Fruit fly (Drosophila melanogaster) whole organism, embryonic: ENCODE data around the gene CG12589.
A peak's percentile ranks its signal among the peaks of the same experiment; 100 is the strongest.

Experiments
- CG10321 ChIP-seq: fragments of 200-800 bp; sonication (Bioruptor generic); IDR thresholded peaks from 2 replicates; pipeline ENCODE4 v1.3.6; 2022; ENCODE audit warnings: missing biosample characterization, missing genetic modification characterization
- CG12744 ChIP-seq: fragments of 200-800 bp; sonication (Bioruptor generic); optimal IDR thresholded peaks from 2 replicates; lab custom pipeline; 2016; ENCODE audit warnings: missing biosample characterization, missing genetic modification characterization
- CG15479 ChIP-seq: fragments of 200-800 bp; sonication (Bioruptor generic); optimal IDR thresholded peaks from 3 replicates; lab custom pipeline; 2019; ENCODE audit warnings: missing biosample characterization, mild to moderate bottlenecking, missing genetic modification characterization, moderate library complexity
- CG31365 ChIP-seq: fragments of 200-800 bp; sonication (Bioruptor generic); optimal IDR thresholded peaks from 2 replicates; lab custom pipeline; 2018; ENCODE audit warnings: missing biosample characterization, mild to moderate bottlenecking, missing genetic modification characterization
- CG3281 ChIP-seq: fragments of 200-800 bp; sonication (Bioruptor generic); optimal IDR thresholded peaks from 3 replicates; lab custom pipeline; 2017; ENCODE audit warnings: missing biosample characterization, mild to moderate bottlenecking, missing genetic modification characterization
- CG4360 ChIP-seq: fragments of 200-800 bp; sonication (Bioruptor generic); IDR thresholded peaks from 2 replicates; pipeline ENCODE4 v1.3.6; 2022; ENCODE audit warnings: missing biosample characterization, missing genetic modification characterization
- CG4854 ChIP-seq: fragments of 200-800 bp; sonication (Bioruptor generic); optimal IDR thresholded peaks from 2 replicates; lab custom pipeline; 2016; ENCODE audit warnings: missing biosample characterization, missing genetic modification characterization, inconsistent platforms
- CG6254 ChIP-seq: fragments of 200-800 bp; sonication (Bioruptor generic); optimal IDR thresholded peaks from 3 replicates; lab custom pipeline; 2017; ENCODE audit warnings: mild to moderate bottlenecking, missing biosample characterization, missing genetic modification reagents, missing genetic modification characterization
- CG6654 ChIP-seq: fragments of 200-800 bp; sonication (Bioruptor generic); optimal IDR thresholded peaks from 2 replicates; lab custom pipeline; 2017; ENCODE audit warnings: missing biosample characterization, mild to moderate bottlenecking, missing genetic modification characterization
- CG6689 ChIP-seq: fragments of 200-800 bp; sonication (Bioruptor generic); IDR thresholded peaks from 2 replicates; pipeline ENCODE4 v1.3.6; 2022; ENCODE audit warnings: missing biosample characterization, missing genetic modification characterization
- CG6791 ChIP-seq: fragments of 200-800 bp; sonication (Bioruptor generic); IDR thresholded peaks from 3 replicates; pipeline ENCODE4 v1.3.6; 2022; ENCODE audit warnings: missing biosample characterization, missing genetic modification characterization; ENCODE audit not compliant: partially characterized antibody
- CG8359 ChIP-seq: fragments of 200-800 bp; sonication (Bioruptor generic); optimal IDR thresholded peaks from 2 replicates; lab custom pipeline; 2017; ENCODE audit warnings: missing biosample characterization, mild to moderate bottlenecking, missing genetic modification characterization, borderline replicate concordance
- CG8388 ChIP-seq: fragments of 200-800 bp; sonication (Bioruptor generic); optimal IDR thresholded peaks from 2 replicates; lab custom pipeline; 2019; ENCODE audit warnings: missing biosample characterization, mild to moderate bottlenecking, missing genetic modification characterization, moderate library complexity
- CG8924 ChIP-seq: fragments of 200-800 bp; optimal IDR thresholded peaks from 3 replicates; lab custom pipeline; 2019; ENCODE audit warnings: missing biosample characterization, mild to moderate bottlenecking, missing genetic modification characterization, moderate library complexity
- CG9215 ChIP-seq: fragments of 200-800 bp; sonication (Bioruptor generic); IDR thresholded peaks from 2 replicates; pipeline ENCODE4 v1.3.6; 2022; ENCODE audit warnings: missing biosample characterization, missing genetic modification characterization
- CG9727 ChIP-seq: fragments of 200-800 bp; sonication (Bioruptor generic); optimal IDR thresholded peaks from 3 replicates; lab custom pipeline; 2017; ENCODE audit warnings: missing biosample characterization, mild to moderate bottlenecking, missing genetic modification characterization
- CHES-1-like ChIP-seq: fragments of 200-800 bp; sonication (Bioruptor generic); optimal IDR thresholded peaks from 2 replicates; lab custom pipeline; 2016; ENCODE audit warnings: missing biosample characterization, missing genetic modification characterization
- CoRest ChIP-seq: fragments of 200-800 bp; sonication (Bioruptor generic); optimal IDR thresholded peaks from 3 replicates; lab custom pipeline; 2018; ENCODE audit warnings: missing biosample characterization, mild to moderate bottlenecking, missing genetic modification characterization, moderate library complexity
- Dbx ChIP-seq: fragments of 200-800 bp; sonication (Bioruptor generic); IDR thresholded peaks from 3 replicates; pipeline ENCODE4 v1.3.6; 2022; ENCODE audit warnings: missing biosample characterization, missing genetic modification characterization
- Dfd ChIP-seq, 2 experiments: fragments of >200 bp; optimal IDR thresholded peaks; 2 replicates each; lab custom pipeline; 2017; ENCODE audit warnings: missing biosample characterization in 2 of 2, missing genetic modification characterization in 2 of 2
- ERR ChIP-seq: fragments of 200-800 bp; sonication (Bioruptor generic); optimal IDR thresholded peaks from 2 replicates; lab custom pipeline; 2016; ENCODE audit warnings: missing biosample characterization, missing genetic modification characterization
- Fer1 ChIP-seq: fragments of 200-800 bp; sonication (Bioruptor generic); optimal IDR thresholded peaks from 2 replicates; lab custom pipeline; 2017; ENCODE audit warnings: missing biosample characterization, mild to moderate bottlenecking, missing genetic modification characterization
- Gug ChIP-seq: fragments of 200-800 bp; sonication (Bioruptor generic); IDR thresholded peaks from 4 replicates; pipeline ENCODE4 v1.3.6; 2022; ENCODE audit warnings: missing biosample characterization, missing genetic modification characterization
- HHEX ChIP-seq: fragments of 200-800 bp; sonication (Bioruptor generic); optimal IDR thresholded peaks from 3 replicates; lab custom pipeline; 2017; ENCODE audit warnings: missing biosample characterization, mild to moderate bottlenecking, missing genetic modification characterization, missing genetic modification reagents
- HLH4C ChIP-seq: fragments of 200-800 bp; sonication (Bioruptor generic); IDR thresholded peaks from 3 replicates; pipeline ENCODE4 v1.3.6; 2022; ENCODE audit warnings: missing biosample characterization, missing genetic modification characterization; ENCODE audit not compliant: partially characterized antibody
- HLH54F ChIP-seq: fragments of 200-800 bp; sonication (Bioruptor generic); optimal IDR thresholded peaks from 3 replicates; lab custom pipeline; 2016; ENCODE audit warnings: missing biosample characterization, missing genetic modification characterization
- Jarid2 ChIP-seq: fragments of 200-800 bp; sonication (Bioruptor generic); optimal IDR thresholded peaks from 3 replicates; lab custom pipeline; 2017; ENCODE audit warnings: mild to moderate bottlenecking, missing biosample characterization, missing genetic modification reagents, missing genetic modification characterization
- Max ChIP-seq: fragments of 200-800 bp; sonication (Bioruptor generic); optimal IDR thresholded peaks from 2 replicates; lab custom pipeline; 2016; ENCODE audit warnings: missing biosample characterization, mild to moderate bottlenecking, missing genetic modification characterization
- Sox102F ChIP-seq: fragments of 200-800 bp; sonication (Bioruptor generic); optimal IDR thresholded peaks from 2 replicates; lab custom pipeline; 2018; ENCODE audit warnings: missing biosample characterization, mild to moderate bottlenecking, missing genetic modification characterization, moderate library complexity
- Sry-δ ChIP-seq: fragments of 200-800 bp; sonication (Bioruptor generic); optimal IDR thresholded peaks from 2 replicates; lab custom pipeline; 2016; ENCODE audit warnings: missing biosample characterization, missing genetic modification characterization
- abd-A ChIP-seq: fragments of 200-800 bp; sonication (Bioruptor generic); optimal IDR thresholded peaks from 3 replicates; lab custom pipeline; 2019; ENCODE audit warnings: missing biosample characterization, mild to moderate bottlenecking, missing genetic modification characterization, moderate library complexity
- ac ChIP-seq: fragments of 200-800 bp; sonication (Bioruptor generic); optimal IDR thresholded peaks from 3 replicates; lab custom pipeline; 2017; ENCODE audit warnings: missing biosample characterization, mild to moderate bottlenecking, missing genetic modification characterization
- al ChIP-seq: fragments of 200-800 bp; sonication (Bioruptor generic); IDR thresholded peaks from 2 replicates; pipeline ENCODE4 v1.3.6; 2022; ENCODE audit warnings: missing biosample characterization, missing genetic modification characterization
- aop ChIP-seq: fragments of 200-800 bp; sonication (Bioruptor generic); IDR thresholded peaks from 2 replicates; pipeline ENCODE4 v1.3.6; 2022; ENCODE audit warnings: missing biosample characterization, missing genetic modification characterization
- cato ChIP-seq: fragments of 200-800 bp; sonication (Bioruptor generic); optimal IDR thresholded peaks from 2 replicates; lab custom pipeline; 2016; ENCODE audit warnings: missing biosample characterization, missing genetic modification characterization, borderline replicate concordance
- chif ChIP-seq, 2 experiments: fragments of 200-800 bp; sonication (Bioruptor generic); optimal IDR thresholded peaks; 3 replicates each; lab custom pipeline; 2016; ENCODE audit warnings: missing biosample characterization in 2 of 2, missing genetic modification characterization in 2 of 2
- dan ChIP-seq: fragments of 200-800 bp; sonication (Bioruptor generic); IDR thresholded peaks from 2 replicates; pipeline ENCODE4 v1.3.6; 2022; ENCODE audit warnings: missing biosample characterization, missing genetic modification characterization
- en ChIP-seq: fragments of 200-800 bp; sonication (Bioruptor generic); optimal IDR thresholded peaks from 2 replicates; lab custom pipeline; 2016; ENCODE audit warnings: missing biosample characterization, missing genetic modification characterization
- gcm ChIP-seq: fragments of 200-800 bp; sonication (Bioruptor generic); optimal IDR thresholded peaks from 2 replicates; lab custom pipeline; 2019; ENCODE audit warnings: missing biosample characterization, mild to moderate bottlenecking, missing genetic modification characterization, moderate library complexity
- insv ChIP-seq, 2 experiments: fragments of 200-800 bp; sonication (Bioruptor generic); optimal IDR thresholded peaks; 3 replicates each; lab custom pipeline; 2016 to 2018; ENCODE audit warnings: missing biosample characterization in 2 of 2, missing genetic modification characterization in 2 of 2
- otp ChIP-seq: fragments of 200-800 bp; sonication (Bioruptor generic); IDR thresholded peaks from 3 replicates; pipeline ENCODE4, ENCODE4 v1.3.6; 2022; ENCODE audit warnings: missing biosample characterization, missing genetic modification characterization
- pita ChIP-seq: fragments of 200-800 bp; sonication (Bioruptor generic); optimal IDR thresholded peaks from 2 replicates; lab custom pipeline; 2017; ENCODE audit warnings: missing biosample characterization, mild to moderate bottlenecking, missing genetic modification characterization
- psq ChIP-seq: fragments of 200-800 bp; sonication (Bioruptor generic); optimal IDR thresholded peaks from 2 replicates; lab custom pipeline; 2017; ENCODE audit warnings: missing biosample characterization, missing genetic modification characterization
- run ChIP-seq: fragments of 200-800 bp; sonication (Bioruptor generic); optimal IDR thresholded peaks from 3 replicates; lab custom pipeline; 2018; ENCODE audit warnings: missing biosample characterization, mild to moderate bottlenecking, missing genetic modification characterization
- sima ChIP-seq: fragments of 200-800 bp; sonication (Bioruptor generic); optimal IDR thresholded peaks from 2 replicates; lab custom pipeline; 2016; ENCODE audit warnings: missing biosample characterization, missing genetic modification characterization
- tgo ChIP-seq: fragments of 200-800 bp; sonication (Bioruptor generic); IDR thresholded peaks from 3 replicates; pipeline ENCODE4 v1.3.6; 2022; ENCODE audit warnings: missing biosample characterization, missing genetic modification characterization
- trh ChIP-seq: fragments of 200-800 bp; sonication (Bioruptor generic); optimal IDR thresholded peaks from 2 replicates; lab custom pipeline; 2016; ENCODE audit warnings: missing biosample characterization, missing genetic modification characterization
- tup ChIP-seq: fragments of 200-800 bp; sonication (Bioruptor generic); optimal IDR thresholded peaks from 2 replicates; lab custom pipeline; 2016; ENCODE audit warnings: missing biosample characterization, mild to moderate bottlenecking, missing genetic modification characterization, moderate library complexity

The CG12589 gene

DNA sequence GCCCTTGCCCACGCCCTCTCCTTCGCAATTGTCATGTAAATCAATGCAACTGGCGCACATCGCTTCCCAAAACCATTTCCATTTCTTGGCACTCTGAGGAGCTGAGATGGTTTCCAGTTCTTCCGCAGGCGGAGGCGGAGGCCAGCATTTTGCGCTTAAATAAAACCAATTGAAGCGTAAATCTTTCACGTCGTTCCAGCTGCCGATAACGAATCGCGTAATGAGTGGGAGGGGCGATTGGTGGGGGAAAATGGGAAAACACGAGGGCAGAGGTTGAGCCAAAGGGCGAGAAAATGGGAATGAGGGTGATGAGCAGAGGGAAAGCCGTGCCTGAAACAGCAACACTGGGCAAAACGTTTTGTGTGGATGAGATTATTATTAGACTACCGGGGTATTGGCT is 36.4 kb downstream of the CG12589 start (continued):
- TF ChIP-seq ac (GFP tag; lab: Kevin White, UChicago) = peak; percentile 18
- no peak for TF ChIP-seq cato (GFP tag; lab: Kevin White, UChicago)
- peak; percentile 95 for TF ChIP-seq abd-A (tag; lab: Kevin White, UChicago)
- TF ChIP-seq CG4360 (GFP tag; lab: Robert Waterston, UW) = no peak
- no peak for TF ChIP-seq tgo (GFP tag; lab: Robert Waterston, UW)
- TF ChIP-seq, all 482 proteins: peak for 15

DNA sequence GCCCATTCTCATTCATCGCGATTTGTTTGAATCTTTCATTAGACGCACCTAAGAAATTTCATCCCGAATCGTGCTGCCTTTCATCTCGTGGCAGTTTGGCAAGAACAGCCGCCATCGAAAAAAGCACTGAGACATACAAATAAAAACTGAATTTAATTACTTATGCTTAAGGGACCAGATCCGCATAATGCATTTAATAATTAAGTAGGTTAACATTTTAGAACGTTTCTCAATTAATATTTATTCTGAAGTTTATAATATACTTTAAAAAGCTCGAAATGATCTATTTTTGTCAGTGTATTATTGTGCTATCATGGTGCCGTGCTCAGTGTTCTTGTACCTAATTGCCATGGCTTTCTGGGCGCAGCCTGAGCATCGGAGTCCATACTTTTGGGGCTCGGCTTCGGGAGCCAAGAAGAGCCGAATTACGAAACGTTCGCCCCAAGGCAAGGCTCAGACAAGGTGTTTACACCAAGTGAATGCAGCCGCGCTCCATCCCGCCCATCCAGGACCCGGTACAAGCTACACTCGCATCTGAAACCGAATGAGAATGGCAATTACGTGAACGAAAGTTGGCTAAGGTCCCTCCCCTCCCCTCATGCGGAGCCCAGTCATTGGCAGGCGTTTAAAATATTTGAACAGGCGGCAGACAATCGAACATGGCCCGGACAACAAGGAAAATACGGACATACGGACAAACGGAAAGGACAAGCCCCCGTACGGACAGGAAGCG is 38.3 kb downstream of the CG12589 start:
- TF ChIP-seq otp (no peak), CG6791 (GFP tag; lab: Robert Waterston, UW) (no peak), CG4854 (GFP tag; lab: Kevin White, UChicago) (no peak), Sox102F (peak; percentile 50), al (GFP tag; lab: Robert Waterston, UW) (no peak), run (tag; lab: Kevin White, UChicago) (no peak), HHEX (no peak), CG3281 (GFP tag; lab: Kevin White, UChicago) (no peak), Max (no peak), CG8388 (peak; percentile 28), CG12744 (GFP tag; lab: Kevin White, UChicago) (no peak), CG31365 (no peak), Dfd (GFP tag; optimal IDR thresholded peaks at IDR 0.05; lab: Kevin White, UChicago) (no peak), en (no peak), HLH4C (GFP tag; lab: Robert Waterston, UW) (no peak), Dbx (no peak), ERR (GFP tag; lab: Kevin White, UChicago) (no peak), aop (GFP tag; lab: Robert Waterston, UW) (no peak), Gug (no peak), CG10321 (GFP tag; lab: Robert Waterston, UW) (no peak), CG6254 (GFP tag; lab: Kevin White, UChicago) (no peak), HLH54F (GFP tag; lab: Kevin White, UChicago) (no peak), CG6689 (GFP tag; lab: Robert Waterston, UW) (peak; percentile 32; the same call in 1 of the 2 replicates), sima (GFP tag; lab: Kevin White, UChicago) (no peak), Sry-δ (GFP tag; lab: Kevin White, UChicago) (no peak), chif (GFP tag; optimal IDR thresholded peaks at IDR 0.05; lab: Kevin White, UChicago) (no peak), CG9727 (GFP tag; lab: Kevin White, UChicago) (peak; percentile 37), Fer1 (GFP tag; lab: Kevin White, UChicago) (peak; percentile 12), CG9215 (GFP tag; lab: Robert Waterston, UW) (no peak), tup (no peak), psq (GFP tag; lab: Kevin White, UChicago) (no peak), dan (GFP tag; lab: Robert Waterston, UW) (no peak), CHES-1-like (no peak), insv (GFP tag; optimal IDR thresholded peaks at IDR 0.05; lab: Kevin White, UChicago) (no peak), CG6654 (GFP tag; lab: Kevin White, UChicago) (no peak), pita (GFP tag; lab: Kevin White, UChicago) (no peak), CoRest (peak; percentile 19), CG8359 (GFP tag; lab: Kevin White, UChicago) (no peak), CG8924 (tag; lab: Kevin White, UChicago) (peak; percentile 1), Jarid2 (no peak), trh (GFP tag; lab: Kevin White, UChicago) (no peak), gcm (GFP tag; lab: Kevin White, UChicago) (no peak), CG15479 (GFP tag; lab: Kevin White, UChicago) (no peak)
